Fruit fly (Drosophila melanogaster): Measurements from ENCODE around the gene CG5078.
A peak's percentile ranks its signal among the peaks of the same experiment; 100 is the strongest.

CG5078 gene

dm6 chr3L:20497124-20497996 lies 8.5 kb upstream of the CG5078 start, which contains the start of gene CG32425 (continued):
- TF ChIP-seq maf-S (GFP tag; optimal IDR thresholded peaks at IDR 0.05) (no peak), CoRest (tag; optimal IDR thresholded peaks at IDR 0.05) (peak; percentile 36), CG6272 (GFP tag; IDR thresholded peaks at IDR 0.05) (no peak), sens (GFP tag) (peak; percentile 65), CG6654 (GFP tag; optimal IDR thresholded peaks at IDR 0.05) (no peak), CG18599 (GFP tag; optimal IDR thresholded peaks at IDR 0.05) (peak; percentile 5), row (GFP tag; IDR thresholded peaks at IDR 0.05) (peak; percentile 68), trem (tag; optimal IDR thresholded peaks at IDR 0.05) (peak; percentile 97), dpn (GFP tag; optimal IDR thresholded peaks at IDR 0.05) (peak in 1 of 2 experiments; percentile 26), Med (GFP tag) (peak; percentile 41), cg (GFP tag; optimal IDR thresholded peaks at IDR 0.05) (peak; percentile 74), CG13287 (GFP tag; IDR thresholded peaks at IDR 0.05; ENCODE audit: partially characterized antibody) (peak; percentile 30; the same call in 1 of the 2 replicates), tx (GFP tag; optimal IDR thresholded peaks at IDR 0.05) (no peak), tll (GFP tag; optimal IDR thresholded peaks at IDR 0.05) (no peak), HmgZ (tag; optimal IDR thresholded peaks at IDR 0.05) (peak; percentile 15), Rfx (GFP tag; IDR thresholded peaks at IDR 0.05) (peak; percentile 36; the same call in 1 of the 2 replicates), phol (tag; optimal IDR thresholded peaks at IDR 0.05) (peak; percentile 40), Adf1 (GFP tag; IDR thresholded peaks at IDR 0.05) (no peak; the same call in 1 of the 2 replicates), onecut (GFP tag; IDR thresholded peaks at IDR 0.05) (0 out of 2 replicates have a peak, but pooled peaks have one; percentile 27), CG18262 (tag; optimal IDR thresholded peaks at IDR 0.05) (peak; percentile 17), CG8478 (optimal IDR thresholded peaks at IDR 0.05) (no peak), E2f2 (GFP tag; IDR thresholded peaks at IDR 0.05) (peak; percentile 51), exex (tag; optimal IDR thresholded peaks at IDR 0.05) (peak; percentile 80), BEAF-32 (GFP tag; optimal IDR thresholded peaks at IDR 0.05) (peak; percentile 35), ken (GFP tag; IDR thresholded peaks at IDR 0.05) (peak; percentile 49; the same call in 1 of the 3 replicates), Trl (optimal IDR thresholded peaks at IDR 0.05) (peak in 1 of 2 experiments; percentile 32), Trl (GFP tag; optimal IDR thresholded peaks at IDR 0.05) (no peak), mirr (GFP tag; optimal IDR thresholded peaks at IDR 0.05) (no peak), Dp (GFP tag; optimal IDR thresholded peaks at IDR 0.05) (peak; percentile 44), dati (GFP tag; IDR thresholded peaks at IDR 0.05) (no peak), nom (GFP tag; optimal IDR thresholded peaks at IDR 0.05) (peak; percentile 7), CG7839 (tag; optimal IDR thresholded peaks at IDR 0.05) (peak; percentile 18), Fer3 (tag; optimal IDR thresholded peaks at IDR 0.05) (peak; percentile 33), nmo (GFP tag; optimal IDR thresholded peaks at IDR 0.05) (peak; percentile 26), CG10267 (tag; optimal IDR thresholded peaks at IDR 0.05) (peak; percentile 33), Sry-β (GFP tag; optimal IDR thresholded peaks at IDR 0.05) (peak; percentile 64), CG31441 (GFP tag; IDR thresholded peaks at IDR 0.05) (0 out of 2 replicates have a peak, but pooled peaks have one; percentile 9), CG30403 (GFP tag; optimal IDR thresholded peaks at IDR 0.05) (peak; percentile 33), MBD-R2 (GFP tag; IDR thresholded peaks at IDR 0.05) (peak; percentile 62), CG14710 (tag; optimal IDR thresholded peaks at IDR 0.05) (peak; percentile 28), CG8290 (GFP tag; optimal IDR thresholded peaks at IDR 0.05) (no peak), CG8290 (tag; optimal IDR thresholded peaks at IDR 0.05) (peak in 1 of 2 experiments; percentile 1), CG3995 (GFP tag; optimal IDR thresholded peaks at IDR 0.05) (peak; percentile 42), Nf-YC (tag; optimal IDR thresholded peaks at IDR 0.05) (peak; percentile 25), insv (GFP tag; optimal IDR thresholded peaks at IDR 0.05) (no peak), gem (tag; optimal IDR thresholded peaks at IDR 0.05) (peak; percentile 48), CG2120 (GFP tag; optimal IDR thresholded peaks at IDR 0.05) (peak; percentile 28), nerfin-1 (tag; optimal IDR thresholded peaks at IDR 0.05) (peak; percentile 8), Nf-YA (GFP tag; IDR thresholded peaks at IDR 0.05) (no peak)
